Fruit fly (Drosophila melanogaster): Measurements from ENCODE around the gene Zip89B.

Zip89B gene

DNA sequence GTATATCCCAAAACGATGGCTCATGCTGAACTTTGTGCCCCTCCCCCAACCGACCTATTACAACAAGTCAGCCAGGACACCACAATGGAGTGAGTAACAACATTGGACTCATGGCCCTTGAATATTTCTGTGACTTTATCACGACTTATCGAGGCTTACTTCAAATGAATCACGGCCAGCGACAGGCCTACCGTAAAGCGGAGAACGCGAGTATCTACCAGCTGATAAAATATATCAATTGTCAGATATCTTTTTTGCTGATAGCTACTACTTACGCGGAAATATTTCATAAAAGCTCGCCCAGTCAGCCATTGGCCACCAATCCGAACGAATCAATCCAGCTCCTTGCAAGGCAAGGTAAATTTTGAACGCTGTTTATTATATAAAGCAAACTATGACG is 22.0 kb downstream of the Zip89B start, which contains the start of gene CG17930:
CG17930 (plus strand) TSS at position 301 of the 400 bp plus-strand sequence.
- TF ChIP-seq cyc (GFP tag; optimal IDR thresholded peaks at IDR 0.05) (no peak), CG7368 (GFP tag; optimal IDR thresholded peaks at IDR 0.05) (no peak), CG32006 (GFP tag; optimal IDR thresholded peaks at IDR 0.05) (no peak), salr (GFP tag; optimal IDR thresholded peaks at IDR 0.05) (no peak), CG3919 (GFP tag; optimal IDR thresholded peaks at IDR 0.05) (no peak), CG8119 (GFP tag; IDR thresholded peaks at IDR 0.05) (no peak)

DNA sequence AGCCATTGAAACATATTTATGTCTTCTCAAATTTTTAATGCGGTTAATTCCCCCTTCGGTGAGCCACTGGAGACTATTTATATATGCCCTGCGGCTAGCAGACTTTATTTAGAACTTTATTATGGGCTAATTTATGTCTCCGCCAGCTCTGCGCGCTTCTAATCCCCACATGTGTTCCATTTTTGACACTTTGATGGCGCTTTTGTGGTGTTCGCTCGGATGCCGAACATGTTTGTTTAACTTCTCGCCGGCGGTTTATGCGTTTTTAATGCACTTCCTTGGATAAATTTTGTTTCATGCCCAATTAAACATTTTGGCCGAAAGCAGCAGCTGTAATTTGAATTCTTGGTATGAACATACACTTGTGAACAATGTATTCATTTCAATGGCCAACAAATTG is 24.2 kb downstream of the Zip89B start:
- no peak for TF ChIP-seq CG9139 (GFP tag; optimal IDR thresholded peaks at IDR 0.05)
- no peak for TF ChIP-seq CG3032 (tag; optimal IDR thresholded peaks at IDR 0.05)
- TF ChIP-seq Lpt (GFP tag; optimal IDR thresholded peaks at IDR 0.05) = no peak
- TF ChIP-seq Sox102F (GFP tag; optimal IDR thresholded peaks at IDR 0.05) = no peak
- TF ChIP-seq cyc (GFP tag; optimal IDR thresholded peaks at IDR 0.05) = no peak
- TF ChIP-seq Sox15 (GFP tag; optimal IDR thresholded peaks at IDR 0.05) = no peak
- TF ChIP-seq Eip75B (GFP tag; optimal IDR thresholded peaks at IDR 0.05) = no peak

DNA sequence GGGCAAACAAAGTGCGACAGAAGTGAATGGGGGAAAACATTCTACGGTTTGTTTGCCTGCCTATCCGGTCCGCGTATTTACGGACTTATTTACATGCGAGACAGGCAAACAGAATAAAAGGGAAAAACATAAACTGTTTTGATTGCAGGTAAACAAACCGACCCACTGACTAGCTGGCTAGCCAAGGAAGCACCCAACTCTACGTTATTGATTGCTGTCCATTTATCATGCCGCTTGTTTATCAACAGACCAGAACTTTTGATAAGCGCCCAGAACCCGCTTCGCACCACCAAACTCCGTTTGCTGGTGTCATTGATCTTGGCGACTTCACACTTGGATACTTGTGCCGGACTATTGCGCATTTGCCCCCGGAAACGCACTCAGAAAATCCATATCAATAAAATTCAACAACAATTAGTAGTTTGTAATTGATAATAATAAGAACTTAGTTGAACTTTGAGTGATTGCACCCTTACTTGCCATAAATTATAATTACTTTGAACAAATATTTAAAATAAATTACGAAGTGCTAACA is 26.3 kb downstream of the Zip89B start:
- peak; percentile 60 for TF ChIP-seq Met (GFP tag; optimal IDR thresholded peaks at IDR 0.05)
- TF ChIP-seq CG9139 (GFP tag; optimal IDR thresholded peaks at IDR 0.05) = peak; percentile 56
- TF ChIP-seq cyc (GFP tag; optimal IDR thresholded peaks at IDR 0.05) = no peak
- TF ChIP-seq Eip93F (GFP tag; optimal IDR thresholded peaks at IDR 0.05) = peak; percentile 56
- TF ChIP-seq Eip75B (GFP tag; optimal IDR thresholded peaks at IDR 0.05) = no peak
- no peak for TF ChIP-seq CG15336 (GFP tag; IDR thresholded peaks at IDR 0.05)
- TF ChIP-seq CG1621 (tag; optimal IDR thresholded peaks at IDR 0.05) = peak; percentile 62
- no peak for TF ChIP-seq Smox (GFP tag; optimal IDR thresholded peaks at IDR 0.05)
- TF ChIP-seq CG6854 (GFP tag; optimal IDR thresholded peaks at IDR 0.05) = no peak
- peak; percentile 8; the same call in 1 of the 3 replicates for TF ChIP-seq eg (GFP tag; IDR thresholded peaks at IDR 0.05)
- TF ChIP-seq Blimp-1 (GFP tag; optimal IDR thresholded peaks at IDR 0.05) = no peak
- TF ChIP-seq Gug (GFP tag; IDR thresholded peaks at IDR 0.05) = no peak
- TF ChIP-seq Ets21C (GFP tag; optimal IDR thresholded peaks at IDR 0.05) = no peak
- TF ChIP-seq Eip78C (GFP tag) = peak; percentile 78
- no peak for TF ChIP-seq Ets96B (tag; optimal IDR thresholded peaks at IDR 0.05)
- TF ChIP-seq dsx (GFP tag; optimal IDR thresholded peaks at IDR 0.05; ENCODE audit: poor library complexity, severe bottlenecking) = peak; percentile 6
- TF ChIP-seq CG3919 (GFP tag; optimal IDR thresholded peaks at IDR 0.05) = no peak
- peak; percentile 41 for TF ChIP-seq CG6808 (GFP tag; optimal IDR thresholded peaks at IDR 0.05)
- TF ChIP-seq CG32006 (GFP tag; optimal IDR thresholded peaks at IDR 0.05) = peak; percentile 18
- TF ChIP-seq Hr39 (GFP tag; optimal IDR thresholded peaks at IDR 0.05) = no peak
- TF ChIP-seq spab (GFP tag; optimal IDR thresholded peaks at IDR 0.05) = peak; percentile 71
- no peak for TF ChIP-seq svp (GFP tag)
- peak; percentile 26 for TF ChIP-seq CG6792 (GFP tag; optimal IDR thresholded peaks at IDR 0.05)
- peak; percentile 14 for TF ChIP-seq CG8632 (GFP tag; optimal IDR thresholded peaks at IDR 0.05)
- peak; percentile 44 for TF ChIP-seq CG10669 (GFP tag; optimal IDR thresholded peaks at IDR 0.05)
- TF ChIP-seq dac (GFP tag; optimal IDR thresholded peaks at IDR 0.05) = no peak
- peak; percentile 31 for TF ChIP-seq OdsH (GFP tag; optimal IDR thresholded peaks at IDR 0.05)
- TF ChIP-seq CG16779 (tag; optimal IDR thresholded peaks at IDR 0.05) = no peak
- no peak for TF ChIP-seq CG4318 (GFP tag; optimal IDR thresholded peaks at IDR 0.05)
- no peak for TF ChIP-seq CG11294 (GFP tag; IDR thresholded peaks at IDR 0.05)
- peak; percentile 43 for TF ChIP-seq fd59A (GFP tag; optimal IDR thresholded peaks at IDR 0.05)
- peak; percentile 11 for TF ChIP-seq topi (GFP tag; optimal IDR thresholded peaks at IDR 0.05)
- TF ChIP-seq Sox15 (GFP tag; optimal IDR thresholded peaks at IDR 0.05) = no peak
- no peak for TF ChIP-seq Lpt (GFP tag; optimal IDR thresholded peaks at IDR 0.05)
- peak; percentile 90 to 92 for TF ChIP-seq ss (GFP tag; optimal IDR thresholded peaks at IDR 0.05)
- TF ChIP-seq CG10631 (GFP tag; optimal IDR thresholded peaks at IDR 0.05) = peak; percentile 14
- no peak for TF ChIP-seq fd85E (GFP tag; optimal IDR thresholded peaks at IDR 0.05)
- no peak for TF ChIP-seq Hr4 (GFP tag; optimal IDR thresholded peaks at IDR 0.05)
- peak; percentile 16; the same call in 2 of the 3 replicates for TF ChIP-seq CG6163 (GFP tag; IDR thresholded peaks at IDR 0.05)
- TF ChIP-seq CG6276 (GFP tag; optimal IDR thresholded peaks at IDR 0.05) = peak; percentile 20
- no peak for TF ChIP-seq Hr38 (GFP tag; optimal IDR thresholded peaks at IDR 0.05)
- no peak for TF ChIP-seq pdm3 (GFP tag; optimal IDR thresholded peaks at IDR 0.05)
